Worm (Caenorhabditis elegans): ENCODE measurements around the gene lit-1.

Gene lit-1

DNA sequence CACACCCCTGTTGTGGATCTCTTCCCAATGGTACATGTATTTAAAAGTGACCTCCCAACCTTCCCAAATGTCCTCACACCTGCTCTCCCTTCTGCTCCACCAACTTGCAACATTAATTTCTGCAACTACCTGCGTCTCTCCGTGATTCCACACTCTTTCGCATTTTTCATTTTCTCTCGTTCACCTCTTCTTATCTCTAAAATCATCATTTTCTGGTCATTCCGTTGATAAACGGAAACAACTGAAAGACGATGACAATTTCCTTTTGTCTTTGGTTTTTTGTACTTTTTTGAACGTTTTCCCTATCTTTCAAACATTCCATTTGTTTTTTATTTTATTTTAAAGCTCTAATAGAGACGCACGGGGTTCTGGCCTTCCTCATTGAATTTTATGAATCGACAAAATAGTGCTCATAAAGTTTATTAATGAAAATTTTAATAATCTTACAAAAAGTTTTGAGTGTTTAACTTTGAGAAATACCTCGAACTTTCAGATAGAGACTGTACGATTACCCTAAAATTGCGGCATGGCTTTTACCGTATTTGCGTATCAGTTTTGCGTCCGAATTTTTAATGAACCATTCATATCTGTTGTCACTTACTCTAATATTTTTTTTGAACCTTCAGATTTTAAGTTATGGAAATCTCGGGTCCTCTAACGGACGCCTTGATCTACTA, 29.0 kb upstream of the lit-1 start, which contains the start of gene aqp-11:
Gene aqp-11, plus strand, starts transcription at position 627 of the 677 bp plus-strand sequence.
- TF ChIP-seq lin-14 (GFP tag; optimal IDR thresholded peaks at IDR 0.05) (peak; percentile 35), lin-35 (GFP tag; optimal IDR thresholded peaks at IDR 0.05) (peak in 1 of 2 experiments; percentile 38), skn-1 (tag; optimal IDR thresholded peaks at IDR 0.05) (peak; percentile 96), hlh-4 (tag; optimal IDR thresholded peaks at IDR 0.05) (no peak), unc-86 (tag; optimal IDR thresholded peaks at IDR 0.05) (no peak), elt-3 (tag; optimal IDR thresholded peaks at IDR 0.05) (peak in 1 of 6 experiments; percentile 42), mep-1 (tag; optimal IDR thresholded peaks at IDR 0.05) (peak; percentile 5), efl-1 (optimal IDR thresholded peaks at IDR 0.05) (peak in 1 of 2 experiments; percentile 13), efl-1 (GFP tag; optimal IDR thresholded peaks at IDR 0.05 in 1 of 2) (no peak), dsc-1 (tag; optimal IDR thresholded peaks at IDR 0.05) (no peak), ceh-8 (GFP tag; optimal IDR thresholded peaks at IDR 0.05) (no peak), snu-23 (GFP tag; optimal IDR thresholded peaks at IDR 0.05) (peak; percentile 11), elt-2 (tag; optimal IDR thresholded peaks at IDR 0.05) (peak; percentile 40), nhr-85 (tag) (peak; percentile 29)

DNA sequence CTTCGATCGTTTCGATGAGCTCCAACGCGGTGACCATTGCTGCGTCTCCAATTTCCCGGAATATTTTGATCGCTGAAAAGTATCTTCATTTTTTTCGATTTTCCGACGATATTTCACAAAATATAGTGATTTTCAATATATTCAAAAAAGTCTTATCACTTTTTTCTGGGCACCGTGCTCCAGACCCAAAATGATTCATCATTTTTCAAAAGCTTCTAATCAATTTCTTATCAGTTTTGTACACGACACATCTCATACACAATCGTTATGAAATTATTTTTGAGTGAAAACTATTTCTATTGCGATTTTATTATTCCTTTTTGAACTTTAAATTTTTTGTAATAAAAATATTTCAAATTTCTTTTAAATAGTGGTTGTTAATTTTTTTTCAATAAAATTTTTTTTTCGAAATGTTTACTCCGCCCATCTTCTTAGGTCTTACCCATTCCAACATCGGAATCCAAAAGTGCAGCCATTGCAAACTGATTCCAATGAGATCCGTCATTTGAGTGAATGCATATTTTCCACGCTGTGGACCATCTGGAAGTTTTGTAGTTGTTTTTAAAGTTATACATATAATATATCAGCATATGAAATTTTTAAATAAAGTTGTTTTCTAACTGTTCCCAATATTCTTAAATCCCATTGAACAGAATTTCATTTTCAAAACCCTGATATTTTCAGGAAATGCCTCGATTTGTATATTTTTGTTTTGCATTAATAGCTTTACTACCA, 22.9 kb upstream of the lit-1 start, which contains the start of gene sid-2:
Gene sid-2, plus strand, starts transcription at position 685 of the 735 bp plus-strand sequence.
- TF ChIP-seq nhr-85 (tag) (peak; percentile 12), vab-15 (tag; optimal IDR thresholded peaks at IDR 0.05) (no peak), efl-1 (optimal IDR thresholded peaks at IDR 0.05) (no peak), efl-1 (GFP tag; optimal IDR thresholded peaks at IDR 0.05 in 1 of 2) (peak in 1 of 2 experiments; percentile 43), elt-2 (tag; optimal IDR thresholded peaks at IDR 0.05) (peak; percentile 56)

DNA sequence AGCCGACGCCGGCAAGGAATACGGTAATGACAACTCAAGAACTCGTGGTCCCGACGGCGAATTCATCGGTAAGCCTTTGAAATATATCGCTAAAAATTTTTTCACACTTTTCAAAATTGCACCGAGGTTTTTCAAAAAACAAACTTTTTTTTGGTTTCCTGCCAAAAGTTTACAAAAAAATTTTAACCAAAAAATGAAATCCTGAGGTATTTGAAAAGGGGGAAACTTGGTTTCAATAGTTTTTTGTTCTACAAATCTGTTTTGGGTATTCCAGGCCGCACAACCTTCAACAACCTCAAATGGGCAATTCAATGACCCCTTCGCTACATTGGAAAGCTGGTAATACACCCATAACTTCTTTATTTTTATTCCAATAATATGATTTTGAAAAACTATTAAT, 19.8 kb upstream of the lit-1 start:
- no peak for TF ChIP-seq fos-1 (tag; optimal IDR thresholded peaks at IDR 0.05)
- TF ChIP-seq efl-1 (optimal IDR thresholded peaks at IDR 0.05) = no peak
- peak in 1 of 2 experiments; percentile 15 for TF ChIP-seq efl-1 (GFP tag; optimal IDR thresholded peaks at IDR 0.05 in 1 of 2)
- no peak for TF ChIP-seq ceh-82 (tag; optimal IDR thresholded peaks at IDR 0.05)
- TF ChIP-seq ceh-8 (GFP tag; optimal IDR thresholded peaks at IDR 0.05) = no peak
- no peak for TF ChIP-seq nhr-85 (tag)

DNA sequence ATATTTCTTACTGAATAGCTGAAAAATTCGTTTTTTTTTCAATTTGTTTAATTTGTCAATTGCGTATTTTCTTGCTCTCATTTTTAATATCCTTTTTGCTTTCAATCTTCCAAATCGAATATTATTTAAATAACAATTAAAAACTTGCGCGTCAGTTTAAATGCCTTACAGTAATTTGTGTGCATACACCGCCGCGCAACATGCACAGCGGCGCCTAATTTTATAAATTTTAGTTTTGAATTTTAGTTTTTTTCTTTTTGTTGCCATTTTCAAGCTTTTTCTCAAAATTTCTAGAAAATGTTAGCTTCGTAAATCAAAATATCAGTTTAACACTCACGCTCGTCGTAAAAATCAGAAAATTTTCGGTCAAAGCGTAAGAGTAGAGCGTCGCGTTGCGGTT, 18.5 kb upstream of the lit-1 start:
- TF ChIP-seq mdl-1 (tag; optimal IDR thresholded peaks at IDR 0.05) (no peak), hlh-4 (tag; optimal IDR thresholded peaks at IDR 0.05) (no peak), efl-1 (optimal IDR thresholded peaks at IDR 0.05) (peak in 1 of 2 experiments; percentile 40), efl-1 (GFP tag; optimal IDR thresholded peaks at IDR 0.05 in 1 of 2) (no peak)

DNA sequence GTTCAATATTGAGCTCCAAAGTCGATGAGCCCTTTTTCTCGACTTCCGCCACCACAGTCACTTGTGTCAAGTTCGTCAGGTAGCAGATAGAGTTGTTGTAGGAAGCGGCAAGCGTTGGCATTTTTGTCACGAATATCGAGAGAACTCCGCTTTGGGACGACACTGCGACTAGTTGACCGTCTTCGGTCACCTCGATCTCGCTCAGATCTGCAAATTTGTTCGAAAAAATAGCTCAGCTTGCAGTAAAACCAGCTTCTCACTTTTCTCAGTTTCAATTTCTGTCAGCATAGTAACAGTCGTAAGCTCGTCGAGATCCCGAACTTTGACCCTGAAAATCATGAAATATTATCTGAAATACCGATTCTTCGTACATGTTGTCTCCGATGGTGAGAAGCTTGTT, 17.6 kb upstream of the lit-1 start:
- TF ChIP-seq unc-98 (GFP tag; IDR thresholded peaks at IDR 0.05) (no peak), nhr-12 (tag; optimal IDR thresholded peaks at IDR 0.05) (no peak), pag-3 (tag; optimal IDR thresholded peaks at IDR 0.05; ENCODE audit: borderline replicate concordance, insufficient read depth) (no peak)

DNA sequence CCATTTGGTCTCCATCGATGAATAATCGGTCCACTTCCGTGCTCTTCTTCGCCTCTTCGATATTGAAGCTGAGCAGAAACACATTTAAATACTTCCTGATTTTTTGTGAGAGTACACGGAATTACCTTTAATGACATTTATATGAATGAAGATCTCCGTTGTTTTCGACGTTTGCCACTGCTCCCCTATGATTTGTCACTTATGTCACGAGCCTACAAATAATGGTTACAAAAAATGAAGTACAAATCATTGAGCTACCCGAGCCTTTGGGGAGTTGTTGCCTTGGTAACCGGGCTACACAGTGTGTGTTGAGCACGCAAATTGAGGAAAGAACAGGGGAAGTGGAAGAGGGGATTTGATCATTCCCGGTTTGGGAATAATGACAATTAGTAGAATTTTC, 15.5 kb upstream of the lit-1 start, which contains the start of gene dyf-2:
Gene dyf-2, minus strand, starts transcription at position 137 of the 400 bp plus-strand sequence.
- TF ChIP-seq fkh-8 (tag; optimal IDR thresholded peaks at IDR 0.05) (peak; percentile 76), dsc-1 (tag; optimal IDR thresholded peaks at IDR 0.05) (no peak), ceh-8 (GFP tag; optimal IDR thresholded peaks at IDR 0.05) (peak; percentile 53), nhr-71 (tag; optimal IDR thresholded peaks at IDR 0.05) (peak; percentile 16)

DNA sequence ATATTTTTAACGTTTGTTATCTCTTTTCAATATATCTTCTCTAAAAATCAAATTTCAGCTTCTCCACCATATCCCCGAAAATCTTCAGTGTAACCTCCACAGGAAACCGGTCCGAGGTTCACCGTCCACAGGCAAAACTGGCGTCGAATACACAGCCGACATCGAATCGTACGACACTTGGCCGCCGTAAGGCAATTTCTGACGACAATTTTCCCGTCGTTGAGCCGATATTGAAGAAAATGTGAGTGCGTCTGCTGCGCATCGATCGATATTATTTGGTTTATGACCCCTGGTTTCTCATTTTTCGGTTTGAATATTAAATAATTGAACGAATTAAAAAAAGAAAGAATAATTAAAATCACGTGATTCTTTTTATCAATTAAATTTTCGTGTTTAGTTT, 14.6 kb upstream of the lit-1 start, which contains the start of gene cul-2:
Gene cul-2, plus strand, starts transcription at position 59 of the 400 bp plus-strand sequence.
- no peak for TF ChIP-seq grh-1 (GFP tag; IDR thresholded peaks at IDR 0.05)
- no peak for TF ChIP-seq egl-27 (tag; optimal IDR thresholded peaks at IDR 0.05)
- no peak for TF ChIP-seq lin-15B (tag; optimal IDR thresholded peaks at IDR 0.05)
- TF ChIP-seq dpl-1 (GFP tag; optimal IDR thresholded peaks at IDR 0.05) = peak in 1 of 3 experiments; percentile 48
- no peak for TF ChIP-seq lin-14 (GFP tag; optimal IDR thresholded peaks at IDR 0.05)
- no peak for TF ChIP-seq unc-62 (GFP tag; optimal IDR thresholded peaks at IDR 0.05)
- no peak for TF ChIP-seq zip-4 (GFP tag; optimal IDR thresholded peaks at IDR 0.05)
- TF ChIP-seq pax-3 (tag; optimal IDR thresholded peaks at IDR 0.05) = no peak
- no peak for TF ChIP-seq pqm-1 (tag; optimal IDR thresholded peaks at IDR 0.05)
- no peak for TF ChIP-seq elt-2 (tag; optimal IDR thresholded peaks at IDR 0.05)
- TF ChIP-seq mef-2 (tag; optimal IDR thresholded peaks at IDR 0.05) = no peak
- no peak for TF ChIP-seq swsn-7 (tag; optimal IDR thresholded peaks at IDR 0.05)
- no peak for TF ChIP-seq unc-130 (tag; optimal IDR thresholded peaks at IDR 0.05)
- peak; percentile 19 for TF ChIP-seq mep-1 (tag; optimal IDR thresholded peaks at IDR 0.05)
- no peak for TF ChIP-seq C34B4.2 (tag; optimal IDR thresholded peaks at IDR 0.05)
- TF ChIP-seq C16A3.4 (tag; optimal IDR thresholded peaks at IDR 0.05) = peak; percentile 12
- peak in 1 of 2 experiments; percentile 41 for TF ChIP-seq efl-1 (optimal IDR thresholded peaks at IDR 0.05)
- peak; percentile 34 to 80 for TF ChIP-seq efl-1 (GFP tag; optimal IDR thresholded peaks at IDR 0.05 in 1 of 2)

All from whole organism, L1 larva.